Worm (Caenorhabditis elegans) whole organism, late embryonic: ENCODE data around the gene mon-2.

Source experiments
- fax-1 ChIP-seq: sonication (generic microtip); optimal IDR thresholded peaks from 2 replicates; lab custom pipeline; 2016; ENCODE audit warnings: missing genotype, missing genetic modification characterization, missing compliant biosample characterization
- nhr-11 ChIP-seq: fragments of 150-350 bp; optimal IDR thresholded peaks from 2 replicates; lab custom pipeline; 2014; ENCODE audit warnings: missing biosample characterization, missing genetic modification characterization
- tbx-7 ChIP-seq: sonication (generic microtip); optimal IDR thresholded peaks from 2 replicates; lab custom pipeline; 2016; ENCODE audit warnings: missing genotype, missing genetic modification characterization, missing compliant biosample characterization

DNA sequence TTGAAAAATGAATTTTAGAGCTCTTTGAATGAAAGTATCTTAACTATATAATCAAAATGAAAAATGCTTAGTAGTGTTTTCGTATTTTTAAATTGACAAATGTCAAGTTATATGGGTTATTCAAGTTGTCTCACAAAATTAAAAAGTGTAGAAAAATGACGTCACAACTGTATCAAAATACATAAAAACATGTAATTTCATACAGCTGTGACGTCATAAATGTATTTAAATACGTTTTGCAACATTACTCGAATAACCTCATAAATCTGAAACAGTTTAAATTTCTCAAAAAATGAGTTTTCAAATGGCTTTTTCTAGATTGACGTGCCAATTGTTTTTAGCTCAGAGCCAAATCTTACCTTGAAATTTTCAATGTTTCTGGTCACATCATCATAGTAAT, 13.2 kb downstream of the mon-2 start:
- no peak for TF ChIP-seq nhr-11 (tag; lab: Kevin White, UChicago)
- TF ChIP-seq fax-1 (tag; lab: Kevin White, UChicago) = no peak
- TF ChIP-seq tbx-7 (tag; lab: Kevin White, UChicago) = no peak
